Fruit fly (Drosophila melanogaster) whole organism, embryonic: ENCODE measurements around the gene CG10996.

ENCODE experiments used
- ATbp ChIP-seq: fragments of 200-800 bp; sonication (Bioruptor generic); optimal IDR thresholded peaks from 2 replicates; lab custom pipeline; 2017; ENCODE audit warnings: missing biosample characterization, mild to moderate bottlenecking, missing genetic modification characterization, missing genetic modification reagents
- Abd-B ChIP-seq: fragments of 200-800 bp; sonication (Bioruptor generic); optimal IDR thresholded peaks from 2 replicates; lab custom pipeline; 2018; ENCODE audit warnings: missing biosample characterization, mild to moderate bottlenecking, missing genetic modification characterization, moderate library complexity
- Atf3 ChIP-seq: fragments of 200-800 bp; sonication (Bioruptor generic); optimal IDR thresholded peaks from 3 replicates; lab custom pipeline; 2016; ENCODE audit warnings: missing biosample characterization, missing genetic modification characterization
- Bgb ChIP-seq: fragments of 200-800 bp; sonication (Bioruptor generic); IDR thresholded peaks from 2 replicates; pipeline ENCODE4 v1.3.6; 2022; ENCODE audit warnings: missing biosample characterization, missing genetic modification characterization; ENCODE audit not compliant: partially characterized antibody
- CG10321 ChIP-seq: fragments of 200-800 bp; sonication (Bioruptor generic); IDR thresholded peaks from 2 replicates; pipeline ENCODE4 v1.3.6; 2022; ENCODE audit warnings: missing biosample characterization, missing genetic modification characterization
- CG11560 ChIP-seq: fragments of 200-800 bp; sonication (Bioruptor generic); IDR thresholded peaks from 3 replicates; pipeline ENCODE4 v1.3.6; 2022; ENCODE audit warnings: missing biosample characterization, missing genetic modification characterization
- CG12155 ChIP-seq: fragments of 200-800 bp; sonication (Bioruptor generic); optimal IDR thresholded peaks from 3 replicates; lab custom pipeline; 2016; ENCODE audit warnings: missing biosample characterization, missing genetic modification characterization
- CG12391 ChIP-seq: fragments of 200-800 bp; sonication (Bioruptor generic); optimal IDR thresholded peaks from 3 replicates; lab custom pipeline; 2018; ENCODE audit warnings: missing biosample characterization, mild to moderate bottlenecking, missing genetic modification characterization, moderate library complexity
- CG13624 ChIP-seq: fragments of 200-800 bp; sonication (Bioruptor generic); optimal IDR thresholded peaks from 2 replicates; lab custom pipeline; 2016; ENCODE audit warnings: missing biosample characterization, missing genetic modification characterization
- CG14667 ChIP-seq: fragments of 200-800 bp; sonication (Bioruptor generic); IDR thresholded peaks from 2 replicates; pipeline ENCODE4 v1.3.6; 2022; ENCODE audit warnings: missing biosample characterization, missing genetic modification characterization
- CG14710 ChIP-seq: fragments of 200-800 bp; sonication (Bioruptor generic); optimal IDR thresholded peaks from 3 replicates; lab custom pipeline; 2019; ENCODE audit warnings: missing biosample characterization, mild to moderate bottlenecking, missing genetic modification characterization, moderate library complexity
- CG15073 ChIP-seq: fragments of 200-800 bp; sonication (Bioruptor generic); optimal IDR thresholded peaks from 2 replicates; lab custom pipeline; 2016; ENCODE audit warnings: missing biosample characterization, missing genetic modification characterization
- CG1602 ChIP-seq: fragments of 200-800 bp; sonication (Bioruptor generic); optimal IDR thresholded peaks from 3 replicates; lab custom pipeline; 2016; ENCODE audit warnings: missing biosample characterization, missing genetic modification characterization
- CG17328 ChIP-seq: fragments of 200-800 bp; sonication (Bioruptor generic); IDR thresholded peaks from 2 replicates; pipeline ENCODE4 v1.3.6; 2022; ENCODE audit warnings: missing biosample characterization, missing genetic modification characterization
- CG17359 ChIP-seq: fragments of 200-800 bp; sonication (Bioruptor generic); optimal IDR thresholded peaks from 3 replicates; lab custom pipeline; 2018; ENCODE audit warnings: missing biosample characterization, mild to moderate bottlenecking, missing genetic modification characterization, moderate library complexity
- CG17802 ChIP-seq: fragments of 200-800 bp; sonication (Bioruptor generic); optimal IDR thresholded peaks from 2 replicates; lab custom pipeline; 2018; ENCODE audit warnings: missing biosample characterization, mild to moderate bottlenecking, missing genetic modification characterization, moderate library complexity
- CG2712 ChIP-seq: fragments of 200-800 bp; optimal IDR thresholded peaks from 3 replicates; lab custom pipeline; 2019; ENCODE audit warnings: missing biosample characterization, mild to moderate bottlenecking, missing genetic modification characterization, moderate library complexity
- CG6254 ChIP-seq: fragments of 200-800 bp; sonication (Bioruptor generic); optimal IDR thresholded peaks from 3 replicates; lab custom pipeline; 2017; ENCODE audit warnings: mild to moderate bottlenecking, missing biosample characterization, missing genetic modification reagents, missing genetic modification characterization
- CG6272 ChIP-seq: fragments of 200-800 bp; sonication (Bioruptor generic); IDR thresholded peaks from 2 replicates; pipeline ENCODE4 v1.3.6; 2022; ENCODE audit warnings: missing biosample characterization, missing genetic modification characterization
- CG7271 ChIP-seq: fragments of 200-800 bp; sonication (Bioruptor generic); optimal IDR thresholded peaks from 2 replicates; lab custom pipeline; 2018; ENCODE audit warnings: missing biosample characterization, mild to moderate bottlenecking, missing genetic modification characterization, moderate library complexity
- CG7987 ChIP-seq: fragments of 200-800 bp; sonication (Bioruptor generic); optimal IDR thresholded peaks from 2 replicates; lab custom pipeline; 2018; ENCODE audit warnings: missing biosample characterization, mild to moderate bottlenecking, missing genetic modification characterization, moderate library complexity
- Dad ChIP-seq: fragments of 200-800 bp; sonication (Bioruptor generic); optimal IDR thresholded peaks from 3 replicates; lab custom pipeline; 2016; ENCODE audit warnings: missing biosample characterization, missing genetic modification characterization
- Dip3 ChIP-seq: fragments of 200-800 bp; sonication (Bioruptor generic); optimal IDR thresholded peaks from 3 replicates; lab custom pipeline; 2016; ENCODE audit warnings: missing biosample characterization, missing genetic modification characterization
- Hmr ChIP-seq: fragments of 200-800 bp; sonication (Bioruptor generic); optimal IDR thresholded peaks from 3 replicates; lab custom pipeline; 2017; ENCODE audit warnings: mild to moderate bottlenecking, missing biosample characterization, missing genetic modification reagents, missing genetic modification characterization
- Jarid2 ChIP-seq: fragments of 200-800 bp; sonication (Bioruptor generic); optimal IDR thresholded peaks from 3 replicates; lab custom pipeline; 2017; ENCODE audit warnings: mild to moderate bottlenecking, missing biosample characterization, missing genetic modification reagents, missing genetic modification characterization
- Meics ChIP-seq: fragments of 200-800 bp; sonication (Bioruptor generic); optimal IDR thresholded peaks from 2 replicates; lab custom pipeline; 2017; ENCODE audit warnings: missing biosample characterization, mild to moderate bottlenecking, missing genetic modification characterization
- Side ChIP-seq: fragments of 200-800 bp; sonication (Bioruptor generic); optimal IDR thresholded peaks from 2 replicates; lab custom pipeline; 2016; ENCODE audit warnings: missing biosample characterization, missing genetic modification characterization
- TFAM ChIP-seq: fragments of 200-800 bp; sonication (Bioruptor generic); optimal IDR thresholded peaks from 2 replicates; lab custom pipeline; 2017; ENCODE audit warnings: missing biosample characterization, missing genetic modification characterization, inconsistent platforms
- Tbp ChIP-seq: fragments of >200 bp; optimal IDR thresholded peaks from 2 replicates; lab custom pipeline; 2018; ENCODE audit warnings: missing biosample characterization, missing genetic modification characterization
- ap ChIP-seq: fragments of 200-800 bp; sonication (Bioruptor generic); IDR thresholded peaks from 2 replicates; pipeline ENCODE4 v1.3.6; 2022; ENCODE audit warnings: missing biosample characterization, missing genetic modification characterization
- bab2 ChIP-seq: fragments of 200-800 bp; sonication (Bioruptor generic); optimal IDR thresholded peaks from 2 replicates; lab custom pipeline; 2016; ENCODE audit warnings: missing biosample characterization, missing genetic modification characterization
- bbx ChIP-seq: fragments of 200-800 bp; sonication (Bioruptor generic); IDR thresholded peaks from 2 replicates; pipeline ENCODE4 v1.3.6; 2022; ENCODE audit warnings: missing biosample characterization, missing genetic modification characterization; ENCODE audit not compliant: partially characterized antibody
- chm ChIP-seq: fragments of 200-800 bp; sonication (Bioruptor generic); IDR thresholded peaks from 2 replicates; pipeline ENCODE4 v1.3.6; 2022; ENCODE audit warnings: missing biosample characterization, missing genetic modification characterization
- exex ChIP-seq: fragments of 200-800 bp; sonication (Bioruptor generic); optimal IDR thresholded peaks from 4 replicates; lab custom pipeline; 2018; ENCODE audit warnings: missing biosample characterization, mild to moderate bottlenecking, missing genetic modification characterization, moderate library complexity
- eyg ChIP-seq: fragments of 200-800 bp; sonication (Bioruptor generic); optimal IDR thresholded peaks from 3 replicates; lab custom pipeline; 2016; ENCODE audit warnings: missing biosample characterization, missing genetic modification characterization
- ftz-f1 ChIP-seq: fragments of 200-800 bp; sonication (Bioruptor generic); optimal IDR thresholded peaks from 2 replicates; lab custom pipeline; 2016; ENCODE audit warnings: missing biosample characterization, missing genetic modification characterization
- hb ChIP-seq: fragments of 200-800 bp; sonication (Bioruptor generic); IDR thresholded peaks from 3 replicates; pipeline ENCODE4 v1.3.6; 2022; ENCODE audit warnings: missing biosample characterization, missing genetic modification characterization; ENCODE audit not compliant: partially characterized antibody
- jigr1 ChIP-seq: fragments of 200-800 bp; sonication (Bioruptor generic); IDR thresholded peaks from 3 replicates; pipeline ENCODE4 v1.3.6; 2022; ENCODE audit warnings: missing biosample characterization, missing genetic modification characterization
- kni ChIP-seq: fragments of 200-800 bp; sonication (Bioruptor generic); optimal IDR thresholded peaks from 3 replicates; lab custom pipeline; 2017; ENCODE audit warnings: mild to moderate bottlenecking, missing biosample characterization, missing genetic modification reagents, missing genetic modification characterization
- lola ChIP-seq, 3 experiments: fragments of >200 bp in 2 of 3; fragments of 200-800 bp in 1 of 3; sonication (Bioruptor generic) in 1 of 3; optimal IDR thresholded peaks; 2 replicates each; lab custom pipeline; 2017 to 2019; ENCODE audit warnings: missing biosample characterization in 3 of 3, missing genetic modification characterization in 3 of 3, mild to moderate bottlenecking in 1 of 3, moderate library complexity in 1 of 3
- pan ChIP-seq, 4 experiments: fragments of >200 bp in 3 of 4; fragments of 200-800 bp in 1 of 4; sonication (Bioruptor generic) in 1 of 4; optimal IDR thresholded peaks in 3 of 4; IDR thresholded peaks in 1 of 4; 2 replicates each; pipeline versions ENCODE4 v1.3.6 to Lab custom; 2017 to 2022; ENCODE audit warnings: missing biosample characterization in 2 of 4, missing genetic modification characterization in 2 of 4, mixed read lengths in 1 of 4
- rib ChIP-seq: fragments of 200-800 bp; sonication (Bioruptor generic); IDR thresholded peaks from 2 replicates; pipeline ENCODE4 v1.3.6; 2022; ENCODE audit warnings: missing biosample characterization, missing genetic modification characterization
- row ChIP-seq: fragments of 200-800 bp; sonication (Bioruptor generic); IDR thresholded peaks from 3 replicates; pipeline ENCODE4 v1.3.6; 2022; ENCODE audit warnings: missing biosample characterization, missing genetic modification characterization
- seq ChIP-seq: fragments of 200-800 bp; sonication (Bioruptor generic); IDR thresholded peaks from 2 replicates; pipeline ENCODE4 v1.3.6; 2022; ENCODE audit warnings: missing biosample characterization, missing genetic modification characterization
- sna ChIP-seq: fragments of 200-800 bp; sonication (Bioruptor generic); IDR thresholded peaks from 2 replicates; pipeline ENCODE4 v1.3.6; 2022; ENCODE audit warnings: missing biosample characterization, missing genetic modification characterization; ENCODE audit not compliant: partially characterized antibody
- tin ChIP-seq: fragments of 200-800 bp; sonication (Bioruptor generic); optimal IDR thresholded peaks from 3 replicates; lab custom pipeline; 2016; ENCODE audit warnings: missing biosample characterization, missing genetic modification characterization
- unc-4 ChIP-seq: fragments of 200-800 bp; sonication (Bioruptor generic); IDR thresholded peaks from 2 replicates; pipeline ENCODE4 v1.3.6; 2022; ENCODE audit warnings: missing biosample characterization, missing genetic modification characterization; ENCODE audit not compliant: partially characterized antibody
- vnd ChIP-seq: fragments of 200-800 bp; sonication (Bioruptor generic); IDR thresholded peaks from 3 replicates; pipeline ENCODE4 v1.3.6; 2022; ENCODE audit warnings: missing biosample characterization, missing genetic modification characterization; ENCODE audit not compliant: partially characterized antibody

The CG10996 gene

dm6 chrX:13781739-13782502 lies 15.5 kb downstream of the CG10996 start, which contains the start of the genes CtsB and amrt (continued):
- TF ChIP-seq CG17328 (no peak), hb (GFP tag; lab: Robert Waterston, UW) (peak; percentile 78), Dip3 (GFP tag; lab: Kevin White, UChicago) (peak; percentile 38), CG14667 (no peak), CG6272 (no peak), CG17802 (tag; lab: Kevin White, UChicago) (peak; percentile 13), Abd-B (GFP tag; lab: Kevin White, UChicago) (no peak), CG12155 (GFP tag; lab: Kevin White, UChicago) (peak; percentile 32), CG7271 (no peak), Atf3 (GFP tag; lab: Kevin White, UChicago) (peak; percentile 6), CG1602 (GFP tag; lab: Kevin White, UChicago) (peak; percentile 34), seq (GFP tag; lab: Robert Waterston, UW) (no peak), Meics (GFP tag; lab: Kevin White, UChicago) (peak; percentile 30), kni (GFP tag; lab: Kevin White, UChicago) (peak; percentile 58), CG6254 (no peak), ap (GFP tag; lab: Robert Waterston, UW) (no peak), CG2712 (tag; lab: Kevin White, UChicago) (peak; percentile 55), bab2 (GFP tag; lab: Kevin White, UChicago) (peak; percentile 52), ATbp (GFP tag; lab: Kevin White, UChicago) (no peak), ftz-f1 (peak; percentile 1), sna (GFP tag; lab: Robert Waterston, UW) (peak; percentile 76), CG12391 (tag; lab: Kevin White, UChicago) (peak; percentile 56), vnd (GFP tag; lab: Robert Waterston, UW) (peak; percentile 85), Hmr (peak; percentile 43), chm (GFP tag; lab: Robert Waterston, UW) (no peak), tin (GFP tag; lab: Kevin White, UChicago) (peak; percentile 18), CG10321 (no peak), CG14710 (tag; lab: Kevin White, UChicago) (peak; percentile 100), Side (GFP tag; lab: Kevin White, UChicago) (peak; percentile 51), CG17359 (peak; percentile 85), row (GFP tag; lab: Robert Waterston, UW) (peak; percentile 94), unc-4 (peak; percentile 80; the same call in 1 of the 2 replicates), lola (GFP tag; optimal IDR thresholded peaks at IDR 0.05; lab: Kevin White, UChicago) (peak in 1 of 3 experiments; percentile 42), CG11560 (peak; percentile 46; the same call in 1 of the 3 replicates), pan (optimal IDR thresholded peaks at IDR 0.05; lab: Kevin White, UChicago) (no peak), pan (GFP tag; optimal IDR thresholded peaks at IDR 0.05 in 1 of 2, IDR thresholded peaks at IDR 0.05 in 1 of 2) (no peak), rib (GFP tag; lab: Robert Waterston, UW) (no peak), Dad (GFP tag; lab: Kevin White, UChicago) (peak; percentile 39), Jarid2 (GFP tag; lab: Kevin White, UChicago) (peak; percentile 37), CG7987 (GFP tag; lab: Kevin White, UChicago) (no peak), bbx (GFP tag; lab: Robert Waterston, UW) (peak; percentile 72), Tbp (GFP tag; lab: Kevin White, UChicago) (no peak), eyg (GFP tag; lab: Kevin White, UChicago) (peak; percentile 54), jigr1 (GFP tag; lab: Robert Waterston, UW) (no peak), TFAM (GFP tag; lab: Kevin White, UChicago) (no peak), exex (peak; percentile 22), CG15073 (GFP tag; lab: Kevin White, UChicago) (no peak), CG13624 (GFP tag; lab: Kevin White, UChicago) (peak; percentile 62), Bgb (GFP tag; lab: Robert Waterston, UW) (peak; percentile 78)
